Worm (Caenorhabditis elegans): ENCODE data around the gene ahsa-1.

The ahsa-1 gene

DNA sequence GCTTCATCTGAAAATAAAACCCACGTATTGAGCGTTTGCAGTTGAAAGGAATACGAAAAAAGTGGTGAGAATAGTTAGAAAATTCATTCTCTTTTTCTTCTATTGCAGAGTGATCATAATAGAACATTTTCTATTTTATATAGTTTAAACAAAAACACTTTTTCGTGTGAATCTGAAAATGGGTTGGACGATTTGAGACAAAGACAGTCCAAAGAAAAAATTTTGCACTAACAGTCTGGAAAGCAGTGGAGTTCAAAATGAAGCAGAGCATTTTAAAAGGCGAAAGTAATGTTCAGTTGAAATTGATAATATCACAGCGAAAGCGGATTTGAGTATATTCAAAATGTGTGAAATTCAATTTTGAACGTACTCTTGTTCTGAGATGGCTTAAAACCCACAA lies 3.4 kb upstream of the ahsa-1 start, which contains the start of gene C01G10.18:
C01G10.18 (minus strand) TSS at position 101 of the 400 bp plus-strand sequence.
- TF ChIP-seq che-1 (tag; optimal IDR thresholded peaks at IDR 0.05) (no peak), hlh-13 (GFP tag; optimal IDR thresholded peaks at IDR 0.05) (no peak), ceh-34 (tag; optimal IDR thresholded peaks at IDR 0.05) (no peak), ceh-19 (GFP tag; optimal IDR thresholded peaks at IDR 0.05) (no peak), ceh-2 (tag; optimal IDR thresholded peaks at IDR 0.05) (no peak), unc-42 (tag; optimal IDR thresholded peaks at IDR 0.05) (no peak), hlh-15 (tag; optimal IDR thresholded peaks at IDR 0.05) (no peak), ceh-30 (tag; optimal IDR thresholded peaks at IDR 0.05) (no peak), ceh-31 (tag; optimal IDR thresholded peaks at IDR 0.05) (no peak), ceh-45 (GFP tag; IDR thresholded peaks at IDR 0.05) (no peak), ceh-22 (tag; optimal IDR thresholded peaks at IDR 0.05) (no peak), npax-4 (tag; optimal IDR thresholded peaks at IDR 0.05) (no peak), ref-2 (tag; optimal IDR thresholded peaks at IDR 0.05) (no peak), syd-9 (tag; optimal IDR thresholded peaks at IDR 0.05) (no peak), ama-1 (optimal IDR thresholded peaks at IDR 0.05) (no peak), ceh-24 (tag; optimal IDR thresholded peaks at IDR 0.05) (no peak), K02D7.2 (tag; optimal IDR thresholded peaks at IDR 0.05) (no peak), ceh-18 (tag; optimal IDR thresholded peaks at IDR 0.05) (no peak)

DNA sequence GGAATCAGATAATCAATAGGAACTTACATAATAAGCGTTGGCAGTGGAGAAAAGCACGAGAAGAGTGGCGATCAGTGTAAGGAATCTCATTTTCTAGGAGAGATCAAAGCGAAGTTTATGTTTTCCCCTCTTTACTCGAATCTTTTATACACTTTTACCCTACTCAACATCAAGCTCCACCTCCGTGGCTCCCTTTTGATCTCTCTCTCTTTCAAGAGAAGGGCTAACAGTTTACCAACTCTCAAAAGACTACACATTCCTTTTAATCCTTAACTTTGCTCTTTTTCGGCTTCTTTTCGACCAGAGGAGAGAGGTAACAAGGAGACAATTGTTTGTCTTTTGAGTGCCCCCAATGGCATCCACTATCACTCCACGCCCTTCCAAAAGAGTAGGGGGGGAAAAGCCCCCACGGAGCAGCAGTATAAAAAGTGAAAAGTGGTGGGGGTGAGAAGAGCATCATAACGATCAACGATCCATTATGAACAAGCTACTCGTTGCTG lies 2.1 kb upstream of the ahsa-1 start, which contains the start of the genes C01G10.15 and C01G10.6:
C01G10.15 (minus strand) TSS at position 101 of the 500 bp plus-strand sequence.
C01G10.6 (plus strand) TSS at position 450 of the 500 bp plus-strand sequence.
- TF ChIP-seq unc-55 (GFP tag; optimal IDR thresholded peaks at IDR 0.05) (no peak), elt-2 (tag; optimal IDR thresholded peaks at IDR 0.05) (no peak), ceh-31 (tag; optimal IDR thresholded peaks at IDR 0.05) (no peak), unc-3 (GFP tag; conservative IDR thresholded peaks at IDR 0.05) (no peak), unc-3 (tag; optimal IDR thresholded peaks at IDR 0.05) (no peak), syd-9 (tag; optimal IDR thresholded peaks at IDR 0.05) (no peak), pax-1 (tag; optimal IDR thresholded peaks at IDR 0.05) (no peak), elt-4 (tag; optimal IDR thresholded peaks at IDR 0.05) (no peak), pha-2 (tag; optimal IDR thresholded peaks at IDR 0.05) (no peak), ceh-19 (GFP tag; optimal IDR thresholded peaks at IDR 0.05) (no peak), ceh-34 (tag; optimal IDR thresholded peaks at IDR 0.05) (no peak), ahr-1 (tag; optimal IDR thresholded peaks at IDR 0.05) (no peak), zip-5 (tag; optimal IDR thresholded peaks at IDR 0.05) (no peak), sox-4 (tag; optimal IDR thresholded peaks at IDR 0.05) (no peak), gmeb-2 (tag; optimal IDR thresholded peaks at IDR 0.05) (no peak)

DNA sequence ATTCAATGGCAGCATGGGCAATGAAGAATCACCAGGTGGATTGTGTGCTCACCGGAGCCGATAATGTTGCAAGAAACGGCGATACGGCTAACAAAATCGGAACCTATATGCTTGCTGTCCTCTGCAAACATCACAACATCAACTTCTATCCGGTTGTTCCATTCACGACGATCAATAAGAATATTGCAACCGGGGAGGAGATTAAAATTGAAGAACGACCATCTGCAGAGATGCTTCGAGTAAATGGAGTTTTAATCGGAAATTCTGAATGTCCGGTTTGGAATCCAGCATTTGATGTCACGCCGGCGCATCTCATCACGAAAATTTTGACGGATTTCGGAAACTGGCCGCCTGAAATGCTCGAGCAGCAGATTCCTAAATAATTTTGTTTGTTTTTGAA lies 1.5 kb downstream of the ahsa-1 start:
- TF ChIP-seq ceh-22 (tag; optimal IDR thresholded peaks at IDR 0.05) (no peak), eyg-1 (tag; optimal IDR thresholded peaks at IDR 0.05) (no peak), hlh-13 (GFP tag; optimal IDR thresholded peaks at IDR 0.05) (no peak), ttx-3 (tag; optimal IDR thresholded peaks at IDR 0.05) (no peak), hlh-30 (tag; optimal IDR thresholded peaks at IDR 0.05; ENCODE audit: insufficient read depth) (no peak), ceh-45 (GFP tag; IDR thresholded peaks at IDR 0.05) (no peak), ets-4 (tag; optimal IDR thresholded peaks at IDR 0.05) (no peak), pax-1 (tag; optimal IDR thresholded peaks at IDR 0.05) (no peak), pha-2 (tag; optimal IDR thresholded peaks at IDR 0.05) (no peak), sox-4 (tag; optimal IDR thresholded peaks at IDR 0.05) (no peak), lin-11 (tag; optimal IDR thresholded peaks at IDR 0.05) (no peak), pat-9 (tag; optimal IDR thresholded peaks at IDR 0.05) (no peak), tbx-7 (tag; optimal IDR thresholded peaks at IDR 0.05) (no peak), dve-1 (tag; optimal IDR thresholded peaks at IDR 0.05) (no peak), ceh-19 (GFP tag; optimal IDR thresholded peaks at IDR 0.05) (no peak)

DNA sequence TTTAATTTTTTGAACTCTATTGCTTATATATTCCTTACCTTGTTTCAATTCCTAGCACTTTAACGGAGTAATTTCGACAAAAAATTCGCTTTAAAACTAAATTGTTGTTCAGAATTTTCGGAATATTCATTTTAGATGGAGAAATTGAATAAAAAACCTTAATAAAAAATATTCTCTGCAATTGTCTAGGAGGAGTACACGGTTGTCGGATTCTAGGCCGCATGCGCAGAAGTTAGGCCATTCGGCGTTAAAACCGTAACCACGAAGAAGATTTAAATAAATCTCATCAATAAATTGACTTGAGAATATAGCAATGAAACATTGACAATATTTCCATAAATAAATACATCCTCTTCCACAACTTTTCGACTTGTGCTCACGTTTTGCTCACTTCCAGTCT lies 2.9 kb downstream of the ahsa-1 start, which contains the start of the genes C01G10.10 and C01G10.9:
C01G10.10 (minus strand) TSS at position 151 of the 400 bp plus-strand sequence.
C01G10.9 (plus strand) TSS at position 240 of the 400 bp plus-strand sequence.
- TF ChIP-seq ceh-2 (tag; optimal IDR thresholded peaks at IDR 0.05) (peak; percentile 89), fax-1 (tag; optimal IDR thresholded peaks at IDR 0.05) (peak; percentile 48), ceh-48 (tag; optimal IDR thresholded peaks at IDR 0.05) (no peak), syd-9 (tag; optimal IDR thresholded peaks at IDR 0.05) (no peak), zip-5 (tag; optimal IDR thresholded peaks at IDR 0.05) (peak; percentile 78), ama-1 (optimal IDR thresholded peaks at IDR 0.05) (no peak), tbx-7 (tag; optimal IDR thresholded peaks at IDR 0.05) (peak; percentile 90), gmeb-2 (tag; optimal IDR thresholded peaks at IDR 0.05) (peak; percentile 4), hlh-6 (tag; optimal IDR thresholded peaks at IDR 0.05) (no peak), unc-55 (GFP tag; optimal IDR thresholded peaks at IDR 0.05) (no peak), hlh-13 (GFP tag; optimal IDR thresholded peaks at IDR 0.05) (no peak), sdc-2 (tag; optimal IDR thresholded peaks at IDR 0.05) (peak; percentile 27), ceh-34 (tag; optimal IDR thresholded peaks at IDR 0.05) (peak; percentile 9), ceh-31 (tag; optimal IDR thresholded peaks at IDR 0.05) (peak; percentile 90), ceh-14 (tag; optimal IDR thresholded peaks at IDR 0.05) (peak; percentile 46), hlh-8 (tag; optimal IDR thresholded peaks at IDR 0.05) (peak; percentile 7), C08G9.2 (tag; optimal IDR thresholded peaks at IDR 0.05) (peak; percentile 93), fkh-6 (tag; optimal IDR thresholded peaks at IDR 0.05) (peak; percentile 33), npax-4 (tag; optimal IDR thresholded peaks at IDR 0.05) (no peak), hlh-30 (tag; optimal IDR thresholded peaks at IDR 0.05; ENCODE audit: insufficient read depth) (no peak), ceh-9 (tag; optimal IDR thresholded peaks at IDR 0.05) (no peak)
